Worm (Caenorhabditis elegans) whole organism, young adult: ENCODE results near the gene K01A12.4.

ENCODE experiments used
- F52B5.7 ChIP-seq: sonication (generic microtip); optimal IDR thresholded peaks from 2 replicates; lab custom pipeline; 2016; ENCODE audit warnings: mild to moderate bottlenecking, missing genetic modification characterization, missing compliant biosample characterization
- Y53G8AR.9 ChIP-seq: fragments of 200-800 bp; sonication (Bioruptor generic); conservative IDR thresholded peaks from 2 replicates; pipeline ENCODE4 v1.3.6; 2022; ENCODE audit warnings: missing genetic modification reagents, missing genetic modification characterization, missing compliant biosample characterization
- ceh-40 ChIP-seq: fragments of 200-800 bp; sonication (Bioruptor generic); IDR thresholded peaks from 2 replicates; pipeline ENCODE4 v1.3.6; 2022; ENCODE audit warnings: missing genetic modification characterization, missing compliant biosample characterization
- tlf-1 ChIP-seq: fragments of 200-800 bp; sonication (Bioruptor generic); optimal IDR thresholded peaks from 2 replicates; lab custom pipeline; 2018; ENCODE audit warnings: mild to moderate bottlenecking, missing genetic modification characterization, missing compliant biosample characterization
- zfh-2 ChIP-seq: fragments of 200-800 bp; sonication (Bioruptor generic); conservative IDR thresholded peaks from 2 replicates; pipeline ENCODE4 v1.3.6; 2022; ENCODE audit warnings: missing genetic modification reagents, missing genetic modification characterization, missing compliant biosample characterization

- TF ChIP-seq F52B5.7 (tag; lab: Kevin White, UChicago), result no peak
- TF ChIP-seq tlf-1 (GFP tag; lab: Kevin White, UChicago), result no peak
- no peak for TF ChIP-seq Y53G8AR.9
- no peak for TF ChIP-seq zfh-2
- TF ChIP-seq ceh-40 (GFP tag; lab: Robert Waterston, UW), result no peak
Measured at ce11 chrX:8646997-8647396, 36.3 kb downstream of the K01A12.4 start, which contains the start of gene F12D9.2.
